Worm (Caenorhabditis elegans) whole organism, young adult: ENCODE results near the gene unc-61.
A peak's percentile ranks its signal among the peaks of the same experiment; 100 is the strongest.

Source experiments
- B0035.1 ChIP-seq: sonication (generic microtip); optimal IDR thresholded peaks from 2 replicates; lab custom pipeline; 2016; ENCODE audit warnings: missing genetic modification characterization, mild to moderate bottlenecking, missing compliant biosample characterization, missing genotype, missing genetic modification reagents
- C06A6.2 ChIP-seq: fragments of 200-800 bp; sonication (Bioruptor generic); conservative IDR thresholded peaks from 2 replicates; pipeline ENCODE4 v1.3.6; 2022; ENCODE audit warnings: missing genetic modification characterization, missing compliant biosample characterization
- F33H1.4 ChIP-seq: fragments of 200-800 bp; sonication (Bioruptor generic); IDR thresholded peaks from 2 replicates; pipeline ENCODE4 v1.3.6; 2022; ENCODE audit warnings: missing genetic modification reagents, missing genetic modification characterization, missing compliant biosample characterization
- T07F8.4 ChIP-seq: sonication (generic microtip); optimal IDR thresholded peaks from 2 replicates; lab custom pipeline; 2016; ENCODE audit warnings: mild to moderate bottlenecking, missing genetic modification characterization, moderate library complexity, missing compliant biosample characterization
- Y79H2A.3 ChIP-seq: fragments of 200-800 bp; sonication (Bioruptor generic); conservative IDR thresholded peaks from 2 replicates; pipeline ENCODE4 v1.3.6; 2022; ENCODE audit warnings: missing genetic modification reagents, missing genetic modification characterization, missing compliant biosample characterization
- Y95B8A.8 ChIP-seq: fragments of 200-800 bp; sonication (Bioruptor generic); IDR thresholded peaks from 2 replicates; pipeline ENCODE4 v1.3.6; 2022; ENCODE audit warnings: missing genetic modification reagents, missing genetic modification characterization, missing compliant biosample characterization
- ZK185.1 ChIP-seq: sonication (generic microtip); optimal IDR thresholded peaks from 2 replicates; lab custom pipeline; 2016; ENCODE audit warnings: mild to moderate bottlenecking, missing genetic modification characterization, missing compliant biosample characterization; ENCODE audit not compliant: poor library complexity, severe bottlenecking
- atf-7 ChIP-seq: sonication (generic microtip); optimal IDR thresholded peaks from 2 replicates; lab custom pipeline; 2017; ENCODE audit warnings: mild to moderate bottlenecking, missing genetic modification characterization, missing compliant biosample characterization
- attf-3 ChIP-seq: fragments of 200-800 bp; sonication (Bioruptor generic); conservative IDR thresholded peaks from 2 replicates; pipeline ENCODE4 v1.3.6; 2022; ENCODE audit warnings: missing genetic modification reagents, missing genetic modification characterization, missing compliant biosample characterization
- attf-5 ChIP-seq: fragments of 200-800 bp; sonication (Bioruptor generic); optimal IDR thresholded peaks from 2 replicates; lab custom pipeline; 2018; ENCODE audit warnings: mild to moderate bottlenecking, missing genetic modification characterization, missing compliant biosample characterization
- attf-6 ChIP-seq: fragments of 200-800 bp; sonication (Bioruptor generic); IDR thresholded peaks from 2 replicates; pipeline ENCODE4 v1.3.6; 2022; ENCODE audit warnings: missing genetic modification reagents, missing genetic modification characterization, missing compliant biosample characterization
- bed-2 ChIP-seq: fragments of 200-800 bp; sonication (Bioruptor generic); IDR thresholded peaks from 2 replicates; pipeline ENCODE4 v1.3.6; 2022; ENCODE audit warnings: missing genetic modification reagents, missing genetic modification characterization, missing compliant biosample characterization
- cebp-1 ChIP-seq, 2 experiments: fragments of 200-800 bp in 1 of 2; sonication (Bioruptor generic) in 1 of 2; sonication (generic microtip) in 1 of 2; IDR thresholded peaks in 1 of 2; optimal IDR thresholded peaks in 1 of 2; 2 replicates each; pipeline versions ENCODE4 v1.3.6 to Lab custom; 2017 to 2022; ENCODE audit warnings: missing compliant biosample characterization in 2 of 2, missing genetic modification characterization in 2 of 2, mild to moderate bottlenecking in 1 of 2, missing genetic modification reagents in 1 of 2, moderate library complexity in 1 of 2
- chd-7 ChIP-seq: sonication (generic microtip); optimal IDR thresholded peaks from 2 replicates; lab custom pipeline; 2016; ENCODE audit warnings: mild to moderate bottlenecking, missing genetic modification characterization, moderate library complexity, missing compliant biosample characterization
- dox-1 ChIP-seq: fragments of 200-800 bp; sonication (Bioruptor generic); IDR thresholded peaks from 2 replicates; pipeline ENCODE4 v1.3.6; 2022; ENCODE audit warnings: missing genetic modification reagents, missing genetic modification characterization, missing compliant biosample characterization
- egl-18 ChIP-seq: fragments of 200-800 bp; sonication (Bioruptor generic); IDR thresholded peaks from 2 replicates; pipeline ENCODE4 v1.3.6; 2022; ENCODE audit warnings: missing genetic modification reagents, missing genetic modification characterization, missing compliant biosample characterization
- egrh-3 ChIP-seq: fragments of 200-800 bp; sonication (Bioruptor generic); IDR thresholded peaks from 2 replicates; pipeline ENCODE4 v1.3.6; 2022; ENCODE audit warnings: missing genetic modification reagents, missing genetic modification characterization, missing compliant biosample characterization
- hsf-1 ChIP-seq: fragments of 200-800 bp; sonication (Bioruptor generic); IDR thresholded peaks from 2 replicates; pipeline ENCODE4 v1.3.6; 2022; ENCODE audit warnings: missing genetic modification reagents, missing genetic modification characterization, missing compliant biosample characterization
- mes-4 ChIP-seq: sonication (generic microtip); optimal IDR thresholded peaks from 2 replicates; lab custom pipeline; 2016; ENCODE audit warnings: missing genotype, missing genetic modification characterization, missing compliant biosample characterization
- nhr-80 ChIP-seq: sonication (generic microtip); optimal IDR thresholded peaks from 2 replicates; lab custom pipeline; 2016; ENCODE audit warnings: missing genetic modification characterization, missing compliant biosample characterization
- nhr-90 ChIP-seq: sonication (generic microtip); optimal IDR thresholded peaks from 2 replicates; lab custom pipeline; 2016; ENCODE audit warnings: missing genotype, mild to moderate bottlenecking, missing genetic modification characterization, missing compliant biosample characterization
- sdz-38 ChIP-seq: sonication (generic microtip); optimal IDR thresholded peaks from 2 replicates; lab custom pipeline; 2016; ENCODE audit warnings: missing genotype, missing genetic modification characterization, missing compliant biosample characterization
- snpc-4 ChIP-seq, 5 experiments: fragments of 150-350 bp in 1 of 5; sonication (generic microtip) in 4 of 5; optimal IDR thresholded peaks; 2 replicates each; lab custom pipeline; 2014 to 2018; ENCODE audit warnings: missing genetic modification characterization in 5 of 5, missing biosample characterization in 3 of 5, antibody characterized with exemption in 2 of 5, mild to moderate bottlenecking in 2 of 5, missing compliant biosample characterization in 2 of 5, missing genotype in 2 of 5, moderate library complexity in 2 of 5, missing genetic modification reagents in 1 of 5
- unc-62 ChIP-seq: fragments of 150-350 bp; optimal IDR thresholded peaks from 2 replicates; lab custom pipeline; 2014; ENCODE audit warnings: missing biosample characterization, missing genetic modification reagents, missing genetic modification characterization
- xnd-1 ChIP-seq: sonication (generic microtip); optimal IDR thresholded peaks from 2 replicates; lab custom pipeline; 2016; ENCODE audit warnings: missing genotype, missing genetic modification reagents, missing genetic modification characterization, missing compliant biosample characterization
- ztf-22 ChIP-seq: fragments of 200-800 bp; sonication (Bioruptor generic); optimal IDR thresholded peaks from 2 replicates; lab custom pipeline; 2018; ENCODE audit warnings: mild to moderate bottlenecking, missing genetic modification characterization, moderate library complexity, missing compliant biosample characterization
- ztf-25 ChIP-seq: fragments of 200-800 bp; sonication (Bioruptor generic); IDR thresholded peaks from 2 replicates; pipeline ENCODE4 v1.3.6; 2022; ENCODE audit warnings: missing genetic modification reagents, missing genetic modification characterization, missing compliant biosample characterization
- ztf-3 ChIP-seq: fragments of 200-800 bp; sonication (Bioruptor generic); optimal IDR thresholded peaks from 2 replicates; lab custom pipeline; 2018; ENCODE audit warnings: mild to moderate bottlenecking, missing genetic modification characterization, missing compliant biosample characterization

Gene unc-61

ce11 chrV:14773048-14773447 lies 39.0 kb upstream of the unc-61 start, which contains the start of gene haf-7:
haf-7 (plus strand) TSS chrV:14773258.
- TF ChIP-seq bed-2 (no peak), Y79H2A.3 (GFP tag; lab: Robert Waterston, UW) (no peak), chd-7 (tag; lab: Kevin White, UChicago) (no peak), Y95B8A.8 (GFP tag; lab: Robert Waterston, UW) (no peak), attf-5 (GFP tag; lab: Kevin White, UChicago) (peak; percentile 34), xnd-1 (no peak), cebp-1 (GFP tag; IDR thresholded peaks at IDR 0.05; lab: Robert Waterston, UW) (peak; percentile 59; the same call in 1 of the 2 replicates), cebp-1 (tag; optimal IDR thresholded peaks at IDR 0.05; lab: Kevin White, UChicago) (peak; percentile 74), dox-1 (GFP tag; lab: Robert Waterston, UW) (peak; percentile 19; the same call in 1 of the 2 replicates), T07F8.4 (tag; lab: Kevin White, UChicago) (no peak), unc-62 (GFP tag; lab: Kevin White, UChicago) (peak; percentile 14), nhr-80 (tag; lab: Kevin White, UChicago) (peak; percentile 28), ztf-25 (no peak), B0035.1 (tag; lab: Kevin White, UChicago) (no peak)

ce11 chrV:14763582-14763981 lies 29.5 kb upstream of the unc-61 start:
- no peak for TF ChIP-seq atf-7

- TF ChIP-seq hsf-1 (GFP tag; lab: Robert Waterston, UW): no peak
- no peak for TF ChIP-seq ZK185.1 (tag; lab: Kevin White, UChicago)
- TF ChIP-seq chd-7 (tag; lab: Kevin White, UChicago): no peak
- TF ChIP-seq attf-3 (GFP tag; lab: Robert Waterston, UW): no peak
- no peak for TF ChIP-seq ztf-3 (GFP tag; lab: Kevin White, UChicago)
- TF ChIP-seq sdz-38: no peak
- no peak for TF ChIP-seq snpc-4 (GFP tag; optimal IDR thresholded peaks at IDR 0.05; lab: Kevin White, UChicago)
- no peak for TF ChIP-seq snpc-4 (tag; optimal IDR thresholded peaks at IDR 0.05; lab: Kevin White, UChicago)
- TF ChIP-seq B0035.1 (tag; lab: Kevin White, UChicago): no peak
- TF ChIP-seq F33H1.4 (GFP tag; lab: Robert Waterston, UW): no peak
- no peak for TF ChIP-seq mes-4 (tag; lab: Kevin White, UChicago)
- TF ChIP-seq C06A6.2 (GFP tag; lab: Robert Waterston, UW): no peak
- TF ChIP-seq Y79H2A.3 (GFP tag; lab: Robert Waterston, UW): no peak
Measured at ce11 chrV:14762563-14762962, 28.5 kb upstream of the unc-61 start.

- peak; percentile 17; the same call in 1 of the 2 replicates for TF ChIP-seq egrh-3 (GFP tag; lab: Robert Waterston, UW)
- TF ChIP-seq, all 124 proteins: peak for 1; not testable (repeated sequence) for 123
Measured at ce11 chrV:14750357-14750756, 16.3 kb upstream of the unc-61 start, which contains the start of gene nspa-10. nspa-10 (minus strand) TSS chrV:14750457.

- TF ChIP-seq ZK185.1 (tag; lab: Kevin White, UChicago) (no peak), egl-18 (no peak), ztf-22 (GFP tag; lab: Kevin White, UChicago) (no peak), nhr-90 (tag; lab: Kevin White, UChicago) (no peak), attf-6 (GFP tag; lab: Robert Waterston, UW) (no peak)
Measured at ce11 chrV:14748608-14749137, 14.6 kb upstream of the unc-61 start, which contains the start of the genes lipl-8 and Y50E8A.22. lipl-8 (minus strand) TSS chrV:14748708. Y50E8A.22 (minus strand) TSS chrV:14749087.
